Fruit fly (Drosophila melanogaster) whole organism, wandering third instar larva: ENCODE results near the gene Mocs2B.

Source experiments
- Dif ChIP-seq: fragments of 200-275, 200-300 bp; sonication (Bioruptor generic); optimal IDR thresholded peaks from 2 replicates; lab custom pipeline; 2018; ENCODE audit warnings: missing biosample characterization, missing genetic modification characterization; ENCODE audit not compliant: partially characterized antibody
- dl ChIP-seq, 2 experiments: fragments of 175-275, 200-275 bp in 1 of 2; fragments of 200-275 bp in 1 of 2; sonication (Bioruptor generic); optimal IDR thresholded peaks; lab custom pipeline; 2018; ENCODE audit warnings: mild to moderate bottlenecking in 2 of 2, missing biosample characterization in 2 of 2, missing genetic modification characterization in 2 of 2, moderate library complexity in 2 of 2; ENCODE audit not compliant: partially characterized antibody in 2 of 2, insufficient read depth in 1 of 2

DNA sequence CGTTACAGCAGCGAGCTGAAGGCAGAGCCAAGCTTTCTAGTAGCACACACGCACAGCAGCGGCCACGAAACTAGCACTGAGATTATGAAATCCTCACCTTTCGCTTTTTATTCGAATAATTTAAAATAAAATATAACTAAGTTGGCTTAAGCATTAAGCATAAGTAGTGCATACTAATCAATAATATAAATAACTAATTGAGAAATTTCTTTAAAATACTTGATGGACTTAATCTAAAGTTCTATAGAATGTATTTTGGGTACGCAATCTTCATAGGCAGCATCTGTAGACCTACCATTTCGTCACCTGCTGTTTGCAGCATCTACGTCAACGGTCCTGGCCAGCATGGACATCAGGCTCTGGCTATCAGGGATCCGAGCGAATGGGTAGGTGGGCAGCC, 25.2 kb upstream of the Mocs2B start:
- TF ChIP-seq Dif (GFP tag; lab: Kevin White, UChicago) (no peak), dl (GFP tag; optimal IDR thresholded peaks at IDR 0.05; lab: Kevin White, UChicago; ENCODE audit: insufficient read depth in 1 of 2, partially characterized antibody in 2 of 2) (no peak)
